Worm (Caenorhabditis elegans) whole organism, young adult: ENCODE measurements around the gene best-7.
"Not testable (repeated sequence)": the region's sequence is repeated elsewhere in the genome, so short reads cannot be mapped to it uniquely, and the experiment has no call there.

Source experiments
- attf-5 ChIP-seq: fragments of 200-800 bp; sonication (Bioruptor generic); optimal IDR thresholded peaks from 2 replicates; lab custom pipeline; 2018; ENCODE audit warnings: mild to moderate bottlenecking, missing genetic modification characterization, missing compliant biosample characterization
- gei-17 ChIP-seq: fragments of 200-800 bp; sonication (Bioruptor generic); optimal IDR thresholded peaks from 2 replicates; lab custom pipeline; 2018; ENCODE audit warnings: mild to moderate bottlenecking, missing genetic modification characterization, missing compliant biosample characterization
- him-1 ChIP-seq: sonication (generic microtip); optimal IDR thresholded peaks from 2 replicates; lab custom pipeline; 2016; ENCODE audit warnings: missing genotype, missing genetic modification reagents, missing genetic modification characterization, missing compliant biosample characterization
- hlh-12 ChIP-seq: sonication (generic microtip); optimal IDR thresholded peaks from 2 replicates; lab custom pipeline; 2016; ENCODE audit warnings: missing genetic modification characterization, missing compliant biosample characterization
- hsf-1 ChIP-seq: fragments of 200-800 bp; sonication (Bioruptor generic); IDR thresholded peaks from 2 replicates; pipeline ENCODE4 v1.3.6; 2022; ENCODE audit warnings: missing genetic modification reagents, missing genetic modification characterization, missing compliant biosample characterization
- mes-4 ChIP-seq: sonication (generic microtip); optimal IDR thresholded peaks from 2 replicates; lab custom pipeline; 2016; ENCODE audit warnings: missing genotype, missing genetic modification characterization, missing compliant biosample characterization
- rcor-1 ChIP-seq: fragments of 200-800 bp; sonication (Bioruptor generic); IDR thresholded peaks from 2 replicates; pipeline ENCODE4 v1.3.6; 2022; ENCODE audit warnings: missing genetic modification reagents, missing genetic modification characterization, missing compliant biosample characterization
- tlf-1 ChIP-seq: fragments of 200-800 bp; sonication (Bioruptor generic); optimal IDR thresholded peaks from 2 replicates; lab custom pipeline; 2018; ENCODE audit warnings: mild to moderate bottlenecking, missing genetic modification characterization, missing compliant biosample characterization
- xnd-1 ChIP-seq: sonication (generic microtip); optimal IDR thresholded peaks from 2 replicates; lab custom pipeline; 2016; ENCODE audit warnings: missing genotype, missing genetic modification reagents, missing genetic modification characterization, missing compliant biosample characterization

DNA sequence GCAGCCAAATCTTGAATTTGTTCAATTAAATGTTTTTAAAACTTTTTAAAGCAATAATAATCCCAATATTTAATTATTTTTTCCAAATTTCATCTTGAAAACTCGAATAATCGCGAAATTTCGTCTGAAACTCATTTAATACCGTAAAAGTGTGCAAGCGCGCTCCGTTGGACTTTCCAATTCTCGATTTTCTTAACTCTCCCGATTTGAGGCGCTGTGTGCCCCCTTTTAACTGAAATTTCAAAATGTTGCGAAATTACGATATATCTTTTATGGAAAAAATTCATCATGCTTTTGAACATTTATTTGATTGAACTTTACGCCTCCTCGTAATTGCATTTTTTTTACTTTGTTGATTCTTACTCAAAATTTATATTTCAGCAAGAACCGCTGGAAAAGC, 27.7 kb downstream of the best-7 start, which contains the start of gene R07H5.11:
- TF ChIP-seq xnd-1 (tag; lab: Kevin White, UChicago); gei-17; mes-4; rcor-1; attf-5; tlf-1 (GFP tag; lab: Kevin White, UChicago); hlh-12; hsf-1 (GFP tag; lab: Robert Waterston, UW); him-1 (tag; lab: Kevin White, UChicago): not testable (repeated sequence)
